Fruit fly (Drosophila melanogaster) S2 (cell line): ENCODE data around the gene CG2875.

ENCODE experiments used
- CG8478 ChIP-seq: fragments of >200 bp; optimal IDR thresholded peaks from 2 replicates; lab custom pipeline; 2018
- CTCF ChIP-seq, 2 experiments: fragments of >200 bp; optimal IDR thresholded peaks; 2 replicates each; lab custom pipeline; 2018

DNA sequence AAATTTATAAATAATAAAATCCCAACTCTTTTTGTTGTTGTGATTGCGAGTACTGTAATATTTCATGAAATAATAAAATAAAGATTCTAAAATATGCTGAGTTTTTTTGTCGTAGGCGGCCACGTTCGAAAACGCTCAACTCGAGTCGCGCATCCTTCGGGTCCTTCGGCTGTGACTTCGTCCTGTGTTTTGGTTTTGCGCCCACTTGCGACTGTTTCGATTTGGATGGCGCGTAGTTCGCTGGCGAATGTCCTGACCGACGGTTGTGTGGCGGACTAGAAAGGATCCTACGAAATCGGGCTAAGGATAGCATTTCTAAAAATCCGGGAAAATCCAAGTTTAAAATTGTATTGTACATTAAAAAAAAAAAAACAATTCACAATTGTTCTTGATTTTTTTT, 884 bp upstream of the CG2875 start, which contains the start of gene AstA-R1:
- no peak for TF ChIP-seq CG8478 (lab: Kevin White, UChicago)
- no peak for TF ChIP-seq CTCF (optimal IDR thresholded peaks at IDR 0.05; lab: Kevin White, UChicago)
